Fruit fly (Drosophila melanogaster) whole organism: ENCODE measurements around the gene CG43732.

Experiments
- CG8478 ChIP-seq: fragments of >200 bp; optimal IDR thresholded peaks from 2 replicates; lab custom pipeline; 2018; ENCODE audit warnings: inconsistent platforms
- Dll ChIP-seq: fragments of >200 bp; optimal IDR thresholded peaks from 2 replicates; lab custom pipeline; 2017
- EcR ChIP-seq, 2 experiments: fragments of >200 bp; optimal IDR thresholded peaks; 2 replicates each; lab custom pipeline; 2017; ENCODE audit warnings: missing biosample characterization in 2 of 2, missing genetic modification characterization in 2 of 2, missing genetic modification reagents in 2 of 2
- pan ChIP-seq: fragments of >200 bp; optimal IDR thresholded peaks from 2 replicates; lab custom pipeline; 2017
- psq ChIP-seq: fragments of >200 bp; optimal IDR thresholded peaks from 2 replicates; lab custom pipeline; 2017
- usp ChIP-seq: fragments of >200 bp; optimal IDR thresholded peaks from 2 replicates; lab custom pipeline; 2017; ENCODE audit warnings: missing biosample characterization, missing genetic modification characterization, mixed read lengths

The CG43732 gene

DNA sequence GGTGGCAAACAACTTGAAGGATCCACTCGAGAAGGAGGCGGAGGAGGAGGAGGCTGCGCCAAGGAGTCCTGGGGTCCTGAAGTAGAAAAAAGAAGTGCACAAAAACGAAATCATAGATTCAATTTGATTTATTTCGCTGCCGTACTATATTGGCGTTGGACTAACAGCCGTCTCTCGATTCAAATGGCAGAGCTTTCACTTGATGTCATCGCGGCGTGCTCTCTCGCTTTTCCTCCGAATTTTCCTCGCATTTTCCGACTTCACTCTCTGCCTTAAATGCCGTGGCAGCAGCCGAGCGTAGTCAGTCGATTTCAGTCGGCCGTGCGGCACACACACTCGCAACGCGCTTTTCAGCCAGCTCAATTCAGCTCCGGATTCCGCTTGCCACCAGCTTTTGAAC lies at the start of gene CG43732:
TSS of gene CG43732 (plus strand) at position 301 of the 400 bp plus-strand sequence.
- no peak for TF ChIP-seq CG8478
- TF ChIP-seq EcR (GFP tag; optimal IDR thresholded peaks at IDR 0.05; lab: Kevin White, UChicago), result no peak
- no peak for TF ChIP-seq usp (GFP tag; lab: Kevin White, UChicago)
- TF ChIP-seq Dll (lab: Kevin White, UChicago), result no peak
- TF ChIP-seq pan, result no peak
- TF ChIP-seq psq (lab: Kevin White, UChicago), result no peak

DNA sequence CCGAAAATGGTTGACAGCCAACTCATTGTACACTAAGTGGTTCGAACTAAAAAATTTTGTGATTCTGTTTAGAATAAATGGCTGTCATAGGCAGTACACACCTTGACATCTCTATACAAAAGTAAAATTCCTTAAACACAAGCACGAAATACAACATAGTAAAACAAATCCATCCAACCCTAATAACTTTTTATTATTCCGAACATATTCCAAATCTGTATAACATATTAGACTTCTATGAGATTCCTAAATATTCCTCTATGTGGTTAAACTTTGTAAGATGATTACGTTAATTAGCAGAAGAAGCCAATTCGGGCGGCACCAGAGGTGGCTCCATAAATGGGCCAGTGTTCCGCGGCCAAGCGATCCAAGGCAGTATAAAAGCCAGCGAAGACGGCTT lies 47.8 kb upstream of the CG43732 start, which contains the start of gene CG14294:
TSS of gene CG14294 (minus strand) at position 101 of the 400 bp plus-strand sequence.
- no peak for TF ChIP-seq usp (GFP tag; lab: Kevin White, UChicago)

DNA sequence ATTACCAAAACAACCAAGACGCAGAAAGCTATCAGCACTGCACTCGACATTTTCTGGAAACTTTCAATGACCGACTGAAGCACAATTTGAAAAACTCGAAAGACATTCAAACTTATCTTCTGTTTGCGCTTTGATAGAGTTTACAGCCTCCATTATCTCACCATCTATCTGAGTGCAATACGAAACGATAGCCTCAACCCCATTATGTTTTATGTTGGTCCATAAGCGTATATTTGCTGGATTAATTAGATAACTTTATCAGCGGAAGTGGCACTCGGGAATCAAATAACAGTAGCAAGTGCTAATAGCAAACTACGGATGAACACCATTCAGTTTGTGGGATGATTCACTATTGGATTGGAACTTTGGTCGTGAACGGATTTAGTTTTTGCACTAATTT lies 47.1 kb upstream of the CG43732 start, which contains the start of gene CG34284:
TSS of gene CG34284 (minus strand) at position 76 of the 400 bp plus-strand sequence.
- TF ChIP-seq Dll (lab: Kevin White, UChicago), result no peak
- TF ChIP-seq usp (GFP tag; lab: Kevin White, UChicago), result no peak
- no peak for TF ChIP-seq pan
- no peak for TF ChIP-seq EcR (GFP tag; optimal IDR thresholded peaks at IDR 0.05; lab: Kevin White, UChicago)
- TF ChIP-seq CG8478, result no peak
- no peak for TF ChIP-seq psq (lab: Kevin White, UChicago)

DNA sequence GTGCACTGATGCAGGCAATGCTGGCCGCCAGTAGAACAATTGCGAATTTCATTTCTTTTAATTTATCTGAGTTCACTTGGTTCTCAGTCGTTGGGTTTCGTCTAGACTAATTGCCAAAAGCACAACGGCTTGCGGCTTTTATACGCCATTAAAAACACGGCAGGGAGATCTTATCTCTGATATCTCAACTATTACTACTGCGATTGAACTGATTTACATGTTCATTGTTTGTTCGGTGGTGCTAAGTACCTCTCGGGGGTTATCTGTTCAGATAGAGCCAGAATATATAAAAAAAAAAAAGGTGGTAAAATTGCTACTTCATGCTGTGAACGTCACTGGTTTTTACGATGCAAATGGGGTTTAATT lies 44.5 kb upstream of the CG43732 start, which contains the start of gene CG14292:
TSS of gene CG14292 (minus strand) at position 101 of the 366 bp plus-strand sequence.
- TF ChIP-seq psq (lab: Kevin White, UChicago), result no peak
- no peak for TF ChIP-seq pan
- no peak for TF ChIP-seq CG8478
- TF ChIP-seq Dll (lab: Kevin White, UChicago), result no peak
- TF ChIP-seq usp (GFP tag; lab: Kevin White, UChicago), result no peak
- TF ChIP-seq EcR (GFP tag; optimal IDR thresholded peaks at IDR 0.05; lab: Kevin White, UChicago), result no peak

DNA sequence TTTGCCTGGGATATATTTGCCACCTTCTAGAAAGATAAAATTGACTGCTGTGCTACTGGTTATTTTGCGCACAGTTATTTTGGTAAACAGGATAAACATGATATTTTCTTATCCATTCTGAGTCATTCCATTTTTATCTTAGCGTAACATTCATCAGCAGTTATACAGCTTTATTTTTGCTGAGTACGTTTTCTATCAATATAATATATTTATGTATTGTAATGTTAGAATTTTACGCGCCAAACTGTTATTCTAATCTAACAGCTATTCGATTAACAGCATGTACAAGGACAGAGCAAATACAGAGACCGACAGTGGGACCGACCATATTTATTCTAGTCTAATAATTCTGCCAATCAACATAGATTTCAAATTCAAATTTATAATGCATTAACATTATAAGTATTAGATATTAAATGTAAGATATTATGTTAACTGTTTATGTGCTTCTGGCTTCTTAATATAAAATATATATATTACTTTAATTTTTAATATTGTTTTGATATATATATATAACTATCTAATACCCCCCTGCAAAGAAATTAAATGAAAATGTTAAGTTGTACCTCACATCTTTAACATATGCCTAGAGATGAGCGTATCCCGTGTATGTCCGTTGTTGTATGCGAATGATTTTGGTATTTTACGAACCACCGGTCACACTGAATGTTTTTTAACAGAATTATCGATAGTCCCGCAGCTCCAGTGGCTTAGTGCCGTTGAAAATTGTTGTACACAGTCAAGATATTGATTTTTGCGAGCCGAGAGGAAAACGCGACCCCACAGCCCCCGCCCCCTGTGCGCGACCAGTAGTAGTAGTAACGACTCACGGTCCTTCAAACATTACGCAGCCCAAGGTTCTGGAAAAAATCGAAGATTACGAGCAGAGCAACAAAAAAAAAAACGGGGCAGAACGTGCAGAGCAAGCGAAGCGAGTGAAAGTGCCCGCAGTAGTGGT lies 43.8 kb upstream of the CG43732 start, which contains the start of gene EndoA:
TSS of gene EndoA (plus strand) at position 689 of the 958 bp plus-strand sequence.
- TF ChIP-seq usp (GFP tag; lab: Kevin White, UChicago) (no peak), EcR (GFP tag; optimal IDR thresholded peaks at IDR 0.05; lab: Kevin White, UChicago) (no peak), psq (lab: Kevin White, UChicago) (no peak), pan (no peak), CG8478 (no peak), Dll (lab: Kevin White, UChicago) (no peak)

DNA sequence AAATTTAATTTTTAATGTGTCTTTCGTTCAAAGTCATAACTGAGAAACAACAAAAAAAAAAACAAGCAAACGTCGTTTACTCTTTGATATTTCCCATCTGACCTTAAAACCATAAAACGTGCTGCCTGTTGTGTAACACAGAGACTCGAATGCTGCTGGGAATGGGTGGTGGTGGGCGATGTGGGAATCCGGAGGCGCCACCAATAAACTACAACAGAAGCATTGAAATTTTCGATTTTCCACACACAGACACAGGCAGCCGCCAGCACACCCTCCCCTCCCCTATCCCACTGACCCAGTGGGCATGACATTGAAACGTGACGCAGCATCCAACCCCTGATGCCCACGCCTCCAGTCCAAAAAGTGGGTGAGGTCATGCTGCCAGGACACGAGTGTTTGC lies 39.7 kb upstream of the CG43732 start:
- TF ChIP-seq Dll (lab: Kevin White, UChicago), result no peak
- TF ChIP-seq CG8478, result no peak
- TF ChIP-seq usp (GFP tag; lab: Kevin White, UChicago), result no peak
- no peak for TF ChIP-seq EcR (GFP tag; optimal IDR thresholded peaks at IDR 0.05; lab: Kevin White, UChicago)
- no peak for TF ChIP-seq psq (lab: Kevin White, UChicago)
- no peak for TF ChIP-seq pan

DNA sequence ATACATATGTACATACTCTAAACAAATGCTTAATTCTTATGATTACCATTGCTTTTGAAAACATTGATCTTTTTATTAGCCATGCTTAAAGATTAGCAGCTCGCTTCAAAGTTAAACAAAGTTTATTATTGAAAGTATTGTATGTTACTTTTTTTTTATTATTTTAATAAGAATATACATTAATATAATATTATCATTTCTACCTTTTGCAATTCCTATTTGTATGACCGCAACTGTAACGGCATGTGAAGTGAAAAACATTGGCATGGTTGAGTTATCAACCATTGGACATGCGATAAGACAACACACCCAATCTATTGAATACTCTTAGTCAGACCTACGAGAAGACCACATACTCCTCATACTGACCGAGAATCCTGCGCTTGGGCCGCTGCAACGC lies 39.1 kb upstream of the CG43732 start:
- TF ChIP-seq CG8478 (no peak), EcR (GFP tag; optimal IDR thresholded peaks at IDR 0.05; lab: Kevin White, UChicago) (no peak), psq (lab: Kevin White, UChicago) (no peak)

DNA sequence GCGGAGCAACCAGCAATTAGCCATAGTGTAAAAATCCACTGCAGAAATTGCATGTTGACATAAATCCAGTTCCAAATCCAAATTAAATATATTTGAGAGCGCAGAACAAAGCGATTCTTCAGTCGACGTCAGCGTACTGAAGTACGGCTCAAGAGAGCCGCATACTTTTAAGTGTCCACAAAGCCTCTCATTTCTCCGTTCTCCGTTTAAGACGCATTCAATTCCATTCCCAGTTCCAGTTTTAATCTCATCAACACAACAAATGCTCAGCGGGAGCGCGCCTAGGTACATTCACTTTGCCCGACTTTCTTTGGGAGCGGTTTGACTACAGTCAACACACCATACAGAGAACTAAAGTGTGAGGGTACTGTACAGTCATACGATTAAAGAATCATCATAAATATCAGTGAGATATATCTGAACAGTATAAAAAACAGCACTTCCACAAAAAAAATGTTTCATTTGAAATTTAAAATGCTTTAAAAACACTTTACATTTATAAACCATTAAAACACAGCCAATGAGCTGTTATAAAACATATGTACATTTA lies 37.1 kb upstream of the CG43732 start, which contains the start of gene Sgsh:
TSS of gene Sgsh (minus strand) at position 141 of the 550 bp plus-strand sequence.
- TF ChIP-seq psq (lab: Kevin White, UChicago), result no peak
- TF ChIP-seq usp (GFP tag; lab: Kevin White, UChicago), result no peak
- no peak for TF ChIP-seq Dll (lab: Kevin White, UChicago)
- TF ChIP-seq pan, result no peak
- TF ChIP-seq EcR (GFP tag; optimal IDR thresholded peaks at IDR 0.05; lab: Kevin White, UChicago), result no peak

DNA sequence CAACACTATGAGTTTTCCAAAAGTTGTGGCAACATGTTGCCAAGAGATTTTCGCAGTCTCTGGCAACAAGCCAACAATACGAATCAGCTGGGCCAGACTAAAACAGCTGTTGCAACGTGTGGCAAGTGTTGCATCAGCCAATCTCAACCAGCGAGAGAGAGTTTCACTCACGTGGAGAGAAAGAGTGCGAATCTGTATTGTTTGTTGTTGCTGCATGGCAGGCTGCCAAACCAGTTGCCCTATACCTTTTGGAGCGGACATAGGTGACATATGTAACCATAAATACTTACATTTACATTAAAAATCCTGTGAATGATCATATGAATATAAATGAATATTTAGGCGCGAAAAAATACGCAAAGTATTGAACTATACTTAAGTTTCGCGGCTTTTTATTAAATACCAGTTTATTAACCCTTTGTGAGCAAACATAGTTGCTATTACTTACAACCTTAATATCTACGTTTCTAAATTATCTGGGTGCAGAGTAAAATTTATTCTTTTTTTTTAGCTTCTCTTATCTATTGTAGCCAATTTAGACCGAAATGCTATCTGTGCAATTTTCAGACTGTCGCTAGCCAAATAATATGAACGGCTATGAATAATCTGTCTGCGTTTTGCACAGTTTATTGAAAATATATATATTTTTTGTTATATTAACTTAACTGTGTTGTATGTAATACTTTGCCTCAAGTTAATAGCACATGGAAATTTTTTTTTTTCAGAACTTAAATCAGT lies 36.0 kb upstream of the CG43732 start:
- TF ChIP-seq CG8478 (no peak), EcR (GFP tag; optimal IDR thresholded peaks at IDR 0.05; lab: Kevin White, UChicago) (no peak), Dll (lab: Kevin White, UChicago) (no peak), psq (lab: Kevin White, UChicago) (no peak), pan (no peak), usp (GFP tag; lab: Kevin White, UChicago) (no peak)

DNA sequence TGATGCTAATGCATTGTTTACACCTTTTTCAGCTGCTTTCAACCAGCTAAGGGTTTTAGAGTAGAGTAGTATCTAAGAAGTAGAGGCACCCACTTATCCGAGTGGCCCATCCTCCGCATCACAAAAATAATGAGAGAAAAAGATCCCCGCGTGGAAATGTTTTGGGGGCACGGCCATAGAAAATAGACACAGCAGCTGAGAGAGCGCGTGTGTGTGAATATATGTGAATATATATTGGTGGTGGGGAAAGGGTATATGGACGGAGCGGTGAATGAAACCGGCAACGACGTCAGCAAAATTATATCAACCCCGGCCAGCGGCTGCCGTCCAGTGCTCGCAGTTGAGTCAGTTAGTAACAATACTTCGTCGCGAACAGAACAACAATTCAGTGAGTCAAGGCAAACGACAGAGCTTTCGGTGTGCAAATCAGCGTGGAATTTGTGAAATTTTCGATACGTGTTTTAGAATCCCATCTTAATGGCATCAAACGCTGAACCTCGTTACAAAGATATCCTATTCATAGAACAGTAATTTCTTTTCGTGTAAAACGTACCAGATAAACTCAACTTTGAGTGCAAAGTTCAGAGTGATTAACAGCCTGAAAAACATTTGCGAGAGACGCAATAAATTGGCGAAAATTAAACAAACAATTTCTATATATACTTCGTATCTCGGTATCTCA lies 35.3 kb upstream of the CG43732 start, which contains the start of gene Xrp1:
TSS of gene Xrp1 (plus strand) at position 375 of the 682 bp plus-strand sequence.
- TF ChIP-seq CG8478, result no peak
- TF ChIP-seq usp (GFP tag; lab: Kevin White, UChicago), result no peak
- no peak for TF ChIP-seq Dll (lab: Kevin White, UChicago)
- TF ChIP-seq pan, result no peak
- TF ChIP-seq psq (lab: Kevin White, UChicago), result no peak
- no peak for TF ChIP-seq EcR (GFP tag; optimal IDR thresholded peaks at IDR 0.05; lab: Kevin White, UChicago)

DNA sequence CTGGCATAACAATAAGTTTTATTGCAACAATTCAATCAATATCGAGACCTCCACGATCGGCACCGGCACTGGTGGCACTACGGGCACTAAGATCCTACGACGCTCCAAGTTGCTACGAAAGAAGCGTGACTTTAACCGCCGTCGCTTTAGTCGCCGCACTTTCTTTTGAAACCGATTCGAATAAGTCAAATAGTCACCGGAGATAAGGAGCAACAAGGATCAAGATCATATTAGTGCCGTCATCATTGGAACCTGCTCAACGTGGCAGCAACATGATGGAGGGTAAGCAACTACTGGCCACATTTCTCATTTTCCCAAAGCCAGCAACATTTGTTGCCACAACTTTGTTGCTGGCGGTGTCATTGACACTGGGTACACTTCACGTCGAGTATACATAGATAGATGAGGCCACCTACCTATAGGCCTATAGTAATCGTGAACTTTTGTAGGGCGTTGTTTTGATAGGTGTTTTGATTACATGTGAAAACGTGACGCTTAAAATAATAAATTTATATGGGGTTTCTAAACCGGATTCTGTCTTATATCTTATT lies 34.3 kb upstream of the CG43732 start:
- no peak for TF ChIP-seq CG8478
- TF ChIP-seq psq (lab: Kevin White, UChicago), result no peak
- no peak for TF ChIP-seq Dll (lab: Kevin White, UChicago)
- TF ChIP-seq pan, result no peak
- TF ChIP-seq EcR (GFP tag; optimal IDR thresholded peaks at IDR 0.05; lab: Kevin White, UChicago), result no peak
- no peak for TF ChIP-seq usp (GFP tag; lab: Kevin White, UChicago)
